Worm (Caenorhabditis elegans) whole organism, midembryonic: ENCODE data around the gene srz-78.

ENCODE experiments used
- T22C8.4 ChIP-seq: fragments of 200-800 bp; sonication (Bioruptor generic); IDR thresholded peaks from 2 replicates; pipeline ENCODE4 v1.3.6; 2022; ENCODE audit warnings: missing genetic modification characterization, missing compliant biosample characterization
- cog-1 ChIP-seq: sonication (generic microtip); optimal IDR thresholded peaks from 2 replicates; lab custom pipeline; 2016; ENCODE audit warnings: missing genetic modification characterization, missing compliant biosample characterization
- flt-1 ChIP-seq: fragments of 200-800 bp; sonication (Bioruptor generic); IDR thresholded peaks from 2 replicates; pipeline ENCODE4 v1.3.6; 2022; ENCODE audit warnings: missing genetic modification characterization, missing compliant biosample characterization
- klf-2 ChIP-seq: fragments of 200-800 bp; sonication (Bioruptor generic); conservative IDR thresholded peaks from 2 replicates; pipeline ENCODE4 v1.3.6; 2022; ENCODE audit warnings: missing genetic modification reagents, missing genetic modification characterization, missing compliant biosample characterization
- med-1 ChIP-seq: sonication (generic microtip); optimal IDR thresholded peaks from 2 replicates; lab custom pipeline; 2017; ENCODE audit warnings: missing genetic modification characterization, mild to moderate bottlenecking, missing compliant biosample characterization, antibody characterized with exemption, missing genetic modification reagents; ENCODE audit not compliant: insufficient read depth
- ref-1 ChIP-seq: fragments of 200-800 bp; sonication (Bioruptor generic); conservative IDR thresholded peaks from 2 replicates; pipeline ENCODE4 v1.3.6; 2022; ENCODE audit warnings: missing genetic modification reagents, missing genetic modification characterization, missing compliant biosample characterization
- tab-1 ChIP-seq: fragments of 200-800 bp; sonication (Bioruptor generic); IDR thresholded peaks from 2 replicates; pipeline ENCODE4 v1.3.6; 2022; ENCODE audit warnings: missing genetic modification characterization, missing compliant biosample characterization
- ztf-23 ChIP-seq: fragments of 200-800 bp; sonication (Bioruptor generic); IDR thresholded peaks from 2 replicates; pipeline ENCODE4 v1.3.6; 2022; ENCODE audit warnings: missing genetic modification reagents, missing genetic modification characterization, missing compliant biosample characterization
- ztf-29 ChIP-seq: fragments of 200-800 bp; sonication (Bioruptor generic); IDR thresholded peaks from 2 replicates; pipeline ENCODE4 v1.3.6; 2022; ENCODE audit warnings: missing genetic modification reagents, missing genetic modification characterization, missing compliant biosample characterization

The srz-78 gene

ce11 chrIV:3523419-3523818 lies 31.8 kb downstream of the srz-78 start:
- TF ChIP-seq ref-1 (GFP tag; lab: Robert Waterston, UW) = no peak
- TF ChIP-seq klf-2 (GFP tag; lab: Robert Waterston, UW) = no peak
- TF ChIP-seq tab-1 (GFP tag; lab: Robert Waterston, UW) = no peak
- TF ChIP-seq flt-1 (GFP tag; lab: Robert Waterston, UW) = no peak
- no peak for TF ChIP-seq T22C8.4 (GFP tag; lab: Robert Waterston, UW)
- TF ChIP-seq med-1 (GFP tag; lab: Kevin White, UChicago) = no peak
- TF ChIP-seq ztf-29 (GFP tag; lab: Robert Waterston, UW) = no peak
- no peak for TF ChIP-seq ztf-23
- no peak for TF ChIP-seq cog-1 (tag; lab: Kevin White, UChicago)

DNA sequence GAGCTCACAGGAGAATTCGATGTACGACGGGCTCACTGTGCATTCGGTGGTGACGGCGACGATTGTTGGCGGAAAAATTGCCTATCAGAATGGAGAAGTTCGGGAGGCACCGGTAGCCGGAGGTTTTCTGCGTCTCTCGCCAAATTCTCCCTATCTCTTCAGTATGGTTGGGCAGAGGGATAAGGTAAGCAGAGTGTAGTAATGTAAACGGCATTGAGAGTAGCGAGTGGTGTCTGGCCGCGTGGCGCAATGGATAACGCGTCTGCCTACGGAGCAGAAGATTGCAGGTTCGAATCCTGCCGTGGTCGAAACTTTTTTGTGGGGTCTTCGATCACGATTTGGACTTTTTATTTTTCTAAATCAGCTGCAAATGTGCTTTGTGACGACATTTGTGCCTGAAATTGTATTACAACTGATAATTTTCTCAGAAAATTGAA lies 33.0 kb downstream of the srz-78 start:
- TF ChIP-seq klf-2 (GFP tag; lab: Robert Waterston, UW) = peak; percentile 75
- peak; percentile 90 for TF ChIP-seq ztf-23
- TF ChIP-seq ztf-29 (GFP tag; lab: Robert Waterston, UW) = peak; percentile 74
- peak; percentile 95 for TF ChIP-seq flt-1 (GFP tag; lab: Robert Waterston, UW)
- TF ChIP-seq T22C8.4 (GFP tag; lab: Robert Waterston, UW) = peak; percentile 81
- peak; percentile 47 for TF ChIP-seq med-1 (GFP tag; lab: Kevin White, UChicago)
- peak; percentile 69 for TF ChIP-seq cog-1 (tag; lab: Kevin White, UChicago)
- peak; percentile 82 for TF ChIP-seq ref-1 (GFP tag; lab: Robert Waterston, UW)
- TF ChIP-seq tab-1 (GFP tag; lab: Robert Waterston, UW) = peak; percentile 92

- no peak for TF ChIP-seq ztf-23
- no peak for TF ChIP-seq ref-1 (GFP tag; lab: Robert Waterston, UW)
- TF ChIP-seq med-1 (GFP tag; lab: Kevin White, UChicago) = no peak
- TF ChIP-seq klf-2 (GFP tag; lab: Robert Waterston, UW) = no peak
- TF ChIP-seq T22C8.4 (GFP tag; lab: Robert Waterston, UW) = no peak
- no peak for TF ChIP-seq tab-1 (GFP tag; lab: Robert Waterston, UW)
These were observed 34.7 kb downstream of the srz-78 start for ce11 chrIV:3526144-3526797.

DNA sequence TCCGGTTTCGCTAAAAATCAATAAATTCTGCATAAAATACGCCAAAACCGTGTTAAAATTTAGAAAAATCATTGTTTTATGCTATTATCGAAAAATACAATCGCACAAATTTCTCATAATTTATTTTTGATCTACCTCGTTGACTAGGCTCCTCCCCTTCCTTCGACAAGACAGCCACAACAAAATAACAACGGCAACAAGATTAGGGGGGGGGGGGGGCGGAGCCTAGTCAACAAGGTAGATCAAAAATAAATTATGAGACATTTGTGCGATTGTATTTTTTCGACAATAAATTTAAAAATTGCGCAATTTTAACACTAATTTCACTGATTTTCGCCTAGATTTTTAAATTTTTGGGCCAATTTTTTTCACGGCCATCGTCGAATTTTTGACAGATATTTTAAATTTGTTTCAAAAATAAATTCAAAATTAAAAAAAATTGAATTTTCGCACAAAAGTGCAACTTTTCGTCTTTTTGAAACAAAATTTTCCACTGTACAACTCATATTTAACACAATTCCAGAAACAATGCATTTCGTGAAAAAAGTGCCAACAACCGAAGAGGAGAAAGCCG lies 35.3 kb downstream of the srz-78 start, which contains the start of gene M57.2:
Gene M57.2 (plus strand): TSS at position 524 of the 574 bp plus-strand sequence.
- TF ChIP-seq cog-1 (tag; lab: Kevin White, UChicago) = no peak
- TF ChIP-seq ztf-29 (GFP tag; lab: Robert Waterston, UW) = no peak

- TF ChIP-seq T22C8.4 (GFP tag; lab: Robert Waterston, UW) (peak; percentile 44; the same call in 1 of the 2 replicates), ref-1 (GFP tag; lab: Robert Waterston, UW) (no peak), med-1 (GFP tag; lab: Kevin White, UChicago) (no peak)
These were observed 36.3 kb downstream of the srz-78 start for ce11 chrIV:3527878-3528277.

ce11 chrIV:3531535-3531934 lies 40.0 kb downstream of the srz-78 start:
- TF ChIP-seq tab-1 (GFP tag; lab: Robert Waterston, UW) (no peak), ztf-29 (GFP tag; lab: Robert Waterston, UW) (no peak), T22C8.4 (GFP tag; lab: Robert Waterston, UW) (peak; percentile 66; the same call in 1 of the 2 replicates), flt-1 (GFP tag; lab: Robert Waterston, UW) (no peak), cog-1 (tag; lab: Kevin White, UChicago) (no peak), med-1 (GFP tag; lab: Kevin White, UChicago) (no peak), ztf-23 (no peak), ref-1 (GFP tag; lab: Robert Waterston, UW) (no peak), klf-2 (GFP tag; lab: Robert Waterston, UW) (no peak)

DNA sequence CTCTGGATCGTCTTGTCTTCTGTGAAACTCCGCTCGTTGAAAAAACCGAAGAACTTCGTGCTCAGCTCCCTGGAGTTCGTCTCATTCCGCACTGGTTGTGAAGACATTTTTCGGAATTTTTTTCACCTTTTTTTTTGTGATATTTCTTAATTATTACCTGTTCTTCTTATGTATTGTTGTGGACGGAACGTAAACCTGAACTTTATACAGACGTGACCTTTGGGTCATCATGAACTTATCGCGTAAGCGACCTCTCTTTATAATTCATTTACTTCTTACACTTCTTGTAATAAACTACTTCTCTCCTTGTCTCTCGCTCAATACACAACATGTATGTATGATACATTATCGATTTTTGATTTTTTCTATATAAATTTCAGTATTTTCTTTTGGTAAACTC lies 40.6 kb downstream of the srz-78 start, which contains the start of gene M57.1:
Gene M57.1 (plus strand): TSS at position 301 of the 400 bp plus-strand sequence.
- TF ChIP-seq tab-1 (GFP tag; lab: Robert Waterston, UW) = no peak
- TF ChIP-seq ztf-23 = no peak
- TF ChIP-seq med-1 (GFP tag; lab: Kevin White, UChicago) = no peak
- no peak for TF ChIP-seq klf-2 (GFP tag; lab: Robert Waterston, UW)
- TF ChIP-seq ztf-29 (GFP tag; lab: Robert Waterston, UW) = no peak
- no peak for TF ChIP-seq ref-1 (GFP tag; lab: Robert Waterston, UW)
- TF ChIP-seq cog-1 (tag; lab: Kevin White, UChicago) = no peak
- no peak for TF ChIP-seq T22C8.4 (GFP tag; lab: Robert Waterston, UW)
- TF ChIP-seq flt-1 (GFP tag; lab: Robert Waterston, UW) = no peak

DNA sequence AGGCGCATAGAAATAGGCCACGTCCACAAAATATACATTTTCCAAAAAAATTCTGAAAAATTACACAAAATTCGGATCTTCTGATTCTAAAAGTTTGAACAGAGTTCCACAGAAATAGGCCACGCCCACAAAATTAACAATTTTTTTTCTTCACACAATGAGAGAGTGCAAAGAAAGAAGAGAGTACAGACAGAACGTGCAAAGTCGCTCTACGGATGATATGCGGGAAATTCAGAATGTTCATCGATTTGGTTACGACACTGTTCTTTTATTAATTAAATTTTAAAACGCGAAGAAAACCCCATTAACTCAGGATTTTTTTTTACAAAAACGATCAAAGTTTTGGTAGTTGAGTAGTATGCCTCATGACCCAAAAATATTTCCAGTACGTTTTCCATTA lies 41.4 kb downstream of the srz-78 start:
- no peak for TF ChIP-seq med-1 (GFP tag; lab: Kevin White, UChicago)
- TF ChIP-seq klf-2 (GFP tag; lab: Robert Waterston, UW) = no peak
- no peak for TF ChIP-seq ztf-29 (GFP tag; lab: Robert Waterston, UW)
- TF ChIP-seq ztf-23 = no peak
- no peak for TF ChIP-seq tab-1 (GFP tag; lab: Robert Waterston, UW)
- TF ChIP-seq T22C8.4 (GFP tag; lab: Robert Waterston, UW) = no peak
- TF ChIP-seq cog-1 (tag; lab: Kevin White, UChicago) = no peak
- TF ChIP-seq ref-1 (GFP tag; lab: Robert Waterston, UW) = no peak
- no peak for TF ChIP-seq flt-1 (GFP tag; lab: Robert Waterston, UW)

- TF ChIP-seq T22C8.4 (GFP tag; lab: Robert Waterston, UW) (no peak), klf-2 (GFP tag; lab: Robert Waterston, UW) (no peak), tab-1 (GFP tag; lab: Robert Waterston, UW) (no peak), med-1 (GFP tag; lab: Kevin White, UChicago) (no peak), ztf-29 (GFP tag; lab: Robert Waterston, UW) (no peak), ref-1 (GFP tag; lab: Robert Waterston, UW) (no peak), cog-1 (tag; lab: Kevin White, UChicago) (no peak)
These were observed 47.7 kb downstream of the srz-78 start for ce11 chrIV:3539253-3539652.
